Fruit fly (Drosophila melanogaster) whole organism, embryonic: ENCODE measurements around the gene grass.

Experiments used
- B-H2 ChIP-seq: fragments of 200-800 bp; sonication (Bioruptor generic); optimal IDR thresholded peaks from 2 replicates; lab custom pipeline; 2018; ENCODE audit warnings: missing biosample characterization, mild to moderate bottlenecking, missing genetic modification characterization
- Blimp-1 ChIP-seq: fragments of 200-800 bp; sonication (Bioruptor generic); optimal IDR thresholded peaks from 3 replicates; lab custom pipeline; 2018; ENCODE audit warnings: missing biosample characterization, missing genetic modification characterization, mild to moderate bottlenecking, moderate library complexity, missing genetic modification reagents
- CG10959 ChIP-seq: fragments of 200-800 bp; sonication (Bioruptor generic); IDR thresholded peaks from 2 replicates; pipeline ENCODE4 v1.3.6; 2022; ENCODE audit warnings: missing biosample characterization, missing genetic modification characterization
- CG10979 ChIP-seq: fragments of 200-800 bp; sonication (Bioruptor generic); optimal IDR thresholded peaks from 2 replicates; lab custom pipeline; 2018; ENCODE audit warnings: missing biosample characterization, mild to moderate bottlenecking, missing genetic modification characterization, moderate library complexity
- CG12071 ChIP-seq: fragments of 200-800 bp; sonication (Bioruptor generic); optimal IDR thresholded peaks from 3 replicates; lab custom pipeline; 2018; ENCODE audit warnings: missing biosample characterization, mild to moderate bottlenecking, missing genetic modification characterization
- CG13123 ChIP-seq: fragments of 200-800 bp; sonication (Bioruptor generic); optimal IDR thresholded peaks from 2 replicates; lab custom pipeline; 2016; ENCODE audit warnings: missing biosample characterization, missing genetic modification characterization
- CG16863 ChIP-seq: fragments of 200-800 bp; sonication (Bioruptor generic); optimal IDR thresholded peaks from 3 replicates; lab custom pipeline; 2016; ENCODE audit warnings: missing biosample characterization, missing genetic modification characterization
- CG2199 ChIP-seq: fragments of 200-800 bp; sonication (Bioruptor generic); IDR thresholded peaks from 3 replicates; pipeline ENCODE4 v1.3.6; 2022; ENCODE audit warnings: missing biosample characterization, missing genetic modification characterization
- Doc2 ChIP-seq: fragments of 200-800 bp; sonication (Bioruptor generic); IDR thresholded peaks from 2 replicates; pipeline ENCODE4 v1.3.6; 2022; ENCODE audit warnings: missing biosample characterization, missing genetic modification characterization
- Drgx ChIP-seq: fragments of 200-800 bp; sonication (Bioruptor generic); IDR thresholded peaks from 2 replicates; pipeline ENCODE4 v1.3.6; 2022; ENCODE audit warnings: missing biosample characterization, missing genetic modification characterization
- MBD-R2 ChIP-seq: fragments of 200-800 bp; sonication (Bioruptor generic); IDR thresholded peaks from 2 replicates; pipeline ENCODE4 v1.3.6; 2022; ENCODE audit warnings: missing biosample characterization, missing genetic modification characterization
- Med ChIP-seq: fragments of 200-800 bp; sonication (Bioruptor generic); peaks from one replicate; lab custom pipeline; 2016; ENCODE audit warnings: missing biosample characterization, missing genetic modification characterization, mild to moderate bottlenecking, inconsistent platforms, moderate library complexity
- bsh ChIP-seq, 2 experiments: fragments of 200-800 bp; sonication (Bioruptor generic); optimal IDR thresholded peaks; 2 replicates each; lab custom pipeline; 2017 to 2018; ENCODE audit warnings: mild to moderate bottlenecking in 2 of 2, missing biosample characterization in 2 of 2, missing genetic modification characterization in 2 of 2, moderate library complexity in 1 of 2
- caup ChIP-seq: fragments of 200-800 bp; sonication (Bioruptor generic); optimal IDR thresholded peaks from 3 replicates; lab custom pipeline; 2017; ENCODE audit warnings: missing biosample characterization, mild to moderate bottlenecking, missing genetic modification characterization, moderate library complexity; ENCODE audit not compliant: severe bottlenecking
- corto ChIP-seq: fragments of 200-800 bp; sonication (Bioruptor generic); optimal IDR thresholded peaks from 2 replicates; lab custom pipeline; 2016; ENCODE audit warnings: missing biosample characterization, mild to moderate bottlenecking, missing genetic modification characterization, moderate library complexity
- da ChIP-seq: fragments of 200-800 bp; sonication (Bioruptor generic); optimal IDR thresholded peaks from 2 replicates; lab custom pipeline; 2016; ENCODE audit warnings: missing biosample characterization, missing genetic modification characterization
- dmrt11E ChIP-seq: fragments of 200-800 bp; sonication (Bioruptor generic); optimal IDR thresholded peaks from 3 replicates; lab custom pipeline; 2018; ENCODE audit warnings: missing biosample characterization, mild to moderate bottlenecking, missing genetic modification characterization, moderate library complexity
- en ChIP-seq: fragments of 200-800 bp; sonication (Bioruptor generic); optimal IDR thresholded peaks from 2 replicates; lab custom pipeline; 2016; ENCODE audit warnings: missing biosample characterization, missing genetic modification characterization
- gfzf ChIP-seq: fragments of 200-800 bp; sonication (Bioruptor generic); optimal IDR thresholded peaks from 2 replicates; lab custom pipeline; 2016; ENCODE audit warnings: missing biosample characterization, mild to moderate bottlenecking, missing genetic modification characterization, moderate library complexity
- gt ChIP-seq: fragments of 200-800 bp; sonication (Bioruptor generic); IDR thresholded peaks from 2 replicates; pipeline ENCODE4 v1.3.6; 2022; ENCODE audit warnings: missing biosample characterization, missing genetic modification characterization
- knrl ChIP-seq: fragments of 200-800 bp; sonication (Bioruptor generic); IDR thresholded peaks from 3 replicates; pipeline ENCODE4 v1.3.6; 2022; ENCODE audit warnings: missing biosample characterization, missing genetic modification characterization; ENCODE audit not compliant: partially characterized antibody
- lbe ChIP-seq: fragments of 200-800 bp; sonication (Bioruptor generic); optimal IDR thresholded peaks from 2 replicates; lab custom pipeline; 2016; ENCODE audit warnings: missing biosample characterization, mild to moderate bottlenecking, missing genetic modification characterization
- lilli ChIP-seq: fragments of 200-800 bp; sonication (Bioruptor generic); optimal IDR thresholded peaks from 3 replicates; lab custom pipeline; 2016; ENCODE audit warnings: missing biosample characterization, missing genetic modification characterization
- mld ChIP-seq: fragments of 200-800 bp; sonication (Bioruptor generic); IDR thresholded peaks from 3 replicates; pipeline ENCODE4 v1.3.6; 2022; ENCODE audit warnings: missing biosample characterization, missing genetic modification characterization; ENCODE audit not compliant: partially characterized antibody
- nom ChIP-seq: fragments of 200-800 bp; sonication (Bioruptor generic); optimal IDR thresholded peaks from 2 replicates; lab custom pipeline; 2017; ENCODE audit warnings: missing biosample characterization, missing genetic modification characterization, mild to moderate bottlenecking, moderate library complexity, missing genetic modification reagents
- p53 ChIP-seq: fragments of 200-800 bp; sonication (Bioruptor generic); optimal IDR thresholded peaks from 2 replicates; lab custom pipeline; 2016; ENCODE audit warnings: missing biosample characterization, missing genetic modification characterization
- phol ChIP-seq: fragments of 200-800 bp; sonication (Bioruptor generic); optimal IDR thresholded peaks from 3 replicates; lab custom pipeline; 2018; ENCODE audit warnings: missing biosample characterization, mild to moderate bottlenecking, missing genetic modification characterization, moderate library complexity
- psq ChIP-seq: fragments of 200-800 bp; sonication (Bioruptor generic); optimal IDR thresholded peaks from 2 replicates; lab custom pipeline; 2017; ENCODE audit warnings: missing biosample characterization, missing genetic modification characterization
- sens ChIP-seq: fragments of 200-800 bp; sonication (Bioruptor generic); peaks from one replicate; lab custom pipeline; 2016; ENCODE audit warnings: missing biosample characterization, missing genetic modification characterization
- wdn ChIP-seq: fragments of 200-800 bp; sonication (Bioruptor generic); IDR thresholded peaks from 2 replicates; pipeline ENCODE4 v1.3.6; 2022; ENCODE audit warnings: missing biosample characterization, missing genetic modification characterization
- zen ChIP-seq: fragments of 200-800 bp; sonication (Bioruptor generic); optimal IDR thresholded peaks from 3 replicates; lab custom pipeline; 2018; ENCODE audit warnings: missing biosample characterization, mild to moderate bottlenecking, missing genetic modification characterization, moderate library complexity

The grass gene

DNA sequence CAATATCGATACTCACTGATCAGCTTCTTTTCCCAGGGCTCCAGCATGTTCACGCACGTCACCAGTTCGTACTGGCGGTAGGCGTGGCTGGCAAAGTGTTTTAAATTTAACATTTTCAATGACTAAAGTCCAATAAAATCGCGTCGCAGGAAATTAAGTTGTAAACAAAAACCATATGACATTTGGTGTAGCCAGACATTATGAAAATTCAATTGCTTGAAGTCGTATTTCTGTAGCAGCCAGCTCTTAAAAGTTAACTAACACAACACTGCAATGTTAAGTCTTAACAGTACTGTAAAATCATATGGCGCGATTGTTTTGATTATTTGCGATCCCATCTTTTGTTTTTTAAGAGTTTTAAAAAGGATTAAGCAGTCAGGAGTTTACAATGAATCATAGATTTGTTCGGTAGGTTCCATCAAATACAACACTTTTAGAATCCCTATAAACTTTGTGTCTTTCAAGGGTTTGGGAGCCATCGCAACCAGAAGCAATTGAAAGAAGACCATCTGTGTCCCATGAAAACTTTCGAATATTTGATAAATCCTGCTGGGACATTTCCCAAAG lies 7.8 kb downstream of the grass start, which contains the start of the genes CG34293 and spn-D (continued):
- peak; percentile 72 for TF ChIP-seq gfzf (GFP tag; lab: Kevin White, UChicago)
- peak; percentile 55; the same call in 1 of the 3 replicates for TF ChIP-seq CG2199 (GFP tag; lab: Robert Waterston, UW)
- no peak for TF ChIP-seq psq (GFP tag; lab: Kevin White, UChicago)
- TF ChIP-seq knrl = 0 out of 3 replicates have a peak, but pooled peaks have one; percentile 10
- peak; percentile 94 for TF ChIP-seq MBD-R2 (GFP tag; lab: Robert Waterston, UW)
- TF ChIP-seq, all 482 proteins: peak for 24

DNA sequence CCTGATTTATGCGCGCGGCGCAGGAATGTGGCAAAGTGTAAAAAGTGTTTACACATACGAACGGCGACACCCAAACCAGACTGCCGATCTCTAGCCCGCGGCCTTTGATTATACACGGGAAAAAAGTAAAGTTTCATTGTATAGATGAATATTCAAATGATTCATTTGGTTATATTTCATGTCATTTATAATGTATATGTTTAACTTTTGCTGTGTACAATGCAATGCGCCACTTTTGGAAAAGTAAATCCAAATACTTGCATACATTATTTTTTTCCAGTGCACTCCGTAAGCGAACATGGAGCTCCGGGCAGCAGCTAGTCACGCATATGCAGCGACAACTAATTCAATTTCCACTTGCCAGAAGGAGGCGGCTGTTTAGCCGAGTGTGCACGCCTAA lies 9.6 kb downstream of the grass start:
- TF ChIP-seq en (GFP tag; lab: Kevin White, UChicago) (no peak), nom (GFP tag; lab: Kevin White, UChicago) (peak; percentile 19), Med (GFP tag; lab: Kevin White, UChicago) (peak; percentile 21), zen (tag; lab: Kevin White, UChicago) (peak; percentile 5), B-H2 (GFP tag; lab: Kevin White, UChicago) (no peak), lilli (no peak), Blimp-1 (GFP tag; lab: Kevin White, UChicago) (peak; percentile 5), phol (tag; lab: Kevin White, UChicago) (peak; percentile 25), bsh (GFP tag; optimal IDR thresholded peaks at IDR 0.05; lab: Kevin White, UChicago) (peak in 1 of 2 experiments; percentile 58), Drgx (GFP tag; lab: Robert Waterston, UW) (peak; percentile 93), sens (GFP tag; lab: Kevin White, UChicago) (peak; percentile 73), CG10979 (tag; lab: Kevin White, UChicago) (peak; percentile 30)

DNA sequence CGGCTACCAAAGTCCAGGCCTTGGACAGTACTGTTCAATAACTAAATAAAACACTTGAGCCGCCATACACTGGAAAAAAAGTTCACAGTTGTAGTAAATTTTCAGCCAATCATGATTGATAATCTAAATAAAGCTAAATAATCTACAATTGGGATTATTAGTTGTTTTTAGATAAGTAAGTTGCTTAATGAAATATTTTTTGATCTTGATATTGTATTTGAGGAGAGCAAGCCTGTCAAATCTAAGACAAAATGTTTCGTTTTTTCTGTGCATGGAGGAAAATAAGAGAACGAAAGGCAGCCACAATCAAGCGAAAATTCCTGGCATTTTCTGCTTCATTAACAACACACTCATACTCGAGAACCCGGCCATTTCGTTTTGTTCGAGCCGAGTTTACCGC lies 13.4 kb downstream of the grass start:
- TF ChIP-seq corto (GFP tag; lab: Kevin White, UChicago) (peak; percentile 63), wdn (no peak), lbe (GFP tag; lab: Kevin White, UChicago) (peak; percentile 1)

DNA sequence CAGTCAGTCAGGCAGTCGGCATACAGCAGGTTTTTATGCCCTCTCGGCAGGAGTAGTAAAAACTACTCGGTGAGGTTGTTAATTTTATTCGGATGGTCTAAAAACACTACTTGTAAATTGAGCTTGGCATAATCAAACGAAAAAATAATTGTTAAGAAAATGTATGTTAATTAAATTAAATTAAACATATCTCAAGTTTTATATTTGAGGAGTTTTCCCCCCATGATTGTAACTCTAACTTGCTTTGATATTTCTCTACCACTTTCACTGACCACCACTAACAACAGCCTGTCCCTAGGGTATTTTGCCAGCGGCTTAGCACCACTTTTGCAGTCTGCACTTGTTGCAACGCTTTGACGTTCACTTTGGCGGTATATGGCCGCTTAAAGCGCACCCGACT lies 18.0 kb downstream of the grass start:
- TF ChIP-seq da (GFP tag; lab: Kevin White, UChicago) (no peak), CG13123 (GFP tag; lab: Kevin White, UChicago) (no peak), CG10959 (GFP tag; lab: Robert Waterston, UW) (no peak), mld (GFP tag; lab: Robert Waterston, UW) (no peak), p53 (GFP tag; lab: Kevin White, UChicago) (no peak), dmrt11E (tag; lab: Kevin White, UChicago) (no peak), Doc2 (GFP tag; lab: Robert Waterston, UW) (no peak), Drgx (GFP tag; lab: Robert Waterston, UW) (peak; percentile 50)

DNA sequence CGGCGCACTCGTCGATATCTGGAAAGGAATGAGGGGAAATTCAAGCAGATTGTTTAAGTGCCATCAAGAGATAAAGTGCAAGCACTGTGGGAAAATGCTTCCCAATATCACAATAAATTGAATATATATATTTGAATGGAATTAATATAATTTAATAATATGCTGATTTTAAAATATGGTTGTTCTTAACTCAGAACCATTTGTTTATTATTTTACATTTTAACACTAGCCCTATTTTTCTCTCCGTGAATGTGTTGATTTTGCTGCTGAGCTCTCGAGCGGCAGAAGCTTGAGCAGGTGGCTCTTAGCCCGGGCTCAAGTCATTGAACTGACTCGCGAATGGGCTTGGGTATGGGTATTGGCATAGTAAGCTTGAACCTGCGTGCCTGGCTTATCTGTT lies 19.8 kb downstream of the grass start:
- TF ChIP-seq CG12071 (GFP tag; lab: Kevin White, UChicago) = no peak
- TF ChIP-seq gt (GFP tag; lab: Robert Waterston, UW) = no peak
- peak; percentile 2 for TF ChIP-seq nom (GFP tag; lab: Kevin White, UChicago)
- no peak for TF ChIP-seq CG16863 (GFP tag; lab: Kevin White, UChicago)
- TF ChIP-seq caup (GFP tag; lab: Kevin White, UChicago) = no peak
- TF ChIP-seq, all 482 proteins: peak for 1
